Worm (Caenorhabditis elegans): Measurements from ENCODE around the gene nlp-69.

- TF ChIP-seq fos-1 (tag; optimal IDR thresholded peaks at IDR 0.05) = no peak
- TF ChIP-seq ceh-16 (tag; optimal IDR thresholded peaks at IDR 0.05) = no peak
- no peak for TF ChIP-seq unc-39 (tag; optimal IDR thresholded peaks at IDR 0.05)
- no peak for TF ChIP-seq nhr-25 (tag; optimal IDR thresholded peaks at IDR 0.05)
- no peak for TF ChIP-seq fkh-10 (GFP tag; optimal IDR thresholded peaks at IDR 0.05)
- TF ChIP-seq ztf-11 (tag; optimal IDR thresholded peaks at IDR 0.05) = no peak
- TF ChIP-seq sea-2 (GFP tag; optimal IDR thresholded peaks at IDR 0.05) = no peak
- TF ChIP-seq lin-39 (tag; optimal IDR thresholded peaks at IDR 0.05) = no peak
- TF ChIP-seq mdl-1 (tag; optimal IDR thresholded peaks at IDR 0.05) = no peak
- TF ChIP-seq unc-62 (GFP tag; optimal IDR thresholded peaks at IDR 0.05) = no peak
These were observed 29.7 kb downstream of the nlp-69 start for ce11 chrV:20065096-20065495.

All from whole organism, L3 larva.